Worm (Caenorhabditis elegans) whole organism, L1 larva: ENCODE data around the gene C31E10.5.

Experiments
- C04F5.9 ChIP-seq: sonication (generic microtip); optimal IDR thresholded peaks from 2 replicates; lab custom pipeline; 2016; ENCODE audit warnings: missing genetic modification characterization, missing compliant biosample characterization
- C16A3.4 ChIP-seq: fragments of 150-350 bp; optimal IDR thresholded peaks from 2 replicates; lab custom pipeline; 2014; ENCODE audit warnings: missing biosample characterization, missing genetic modification characterization
- aha-1 ChIP-seq: fragments of 150-350 bp; optimal IDR thresholded peaks from 2 replicates; lab custom pipeline; 2014; ENCODE audit warnings: missing biosample characterization, missing genetic modification characterization
- alr-1 ChIP-seq: fragments of 200-800 bp; sonication (Bioruptor generic); optimal IDR thresholded peaks from 2 replicates; lab custom pipeline; 2018; ENCODE audit warnings: borderline replicate concordance, mild to moderate bottlenecking, missing genetic modification characterization, missing compliant biosample characterization
- aly-2 ChIP-seq: fragments of 150-350 bp; optimal IDR thresholded peaks from 2 replicates; lab custom pipeline; 2014; ENCODE audit warnings: missing biosample characterization, missing genetic modification characterization
- blmp-1 ChIP-seq: fragments of 150-350 bp; optimal IDR thresholded peaks from 2 replicates; lab custom pipeline; 2014; ENCODE audit warnings: missing biosample characterization, missing genetic modification characterization
- ceh-8 ChIP-seq: fragments of 200-800 bp; sonication (Bioruptor generic); optimal IDR thresholded peaks from 2 replicates; lab custom pipeline; 2018; ENCODE audit warnings: mild to moderate bottlenecking, missing genetic modification characterization, moderate library complexity, missing compliant biosample characterization
- ceh-88 ChIP-seq: fragments of 200-800 bp; sonication (Bioruptor generic); IDR thresholded peaks from 2 replicates; pipeline ENCODE4 v1.3.6; 2022; ENCODE audit warnings: missing genetic modification characterization, missing compliant biosample characterization
- ceh-90 ChIP-seq: sonication (generic microtip); optimal IDR thresholded peaks from 2 replicates; lab custom pipeline; 2016; ENCODE audit warnings: missing genetic modification characterization, missing compliant biosample characterization
- dpl-1 ChIP-seq, 3 experiments: fragments of 150-350 bp in 2 of 3; sonication (generic microtip) in 1 of 3; optimal IDR thresholded peaks; 2 replicates each; lab custom pipeline; 2014 to 2017; ENCODE audit warnings: missing biosample characterization in 3 of 3, missing genetic modification characterization in 3 of 3, missing genetic modification reagents in 3 of 3
- efl-3 ChIP-seq: fragments of 200-800 bp; sonication (Bioruptor generic); optimal IDR thresholded peaks from 2 replicates; lab custom pipeline; 2018; ENCODE audit warnings: mild to moderate bottlenecking, missing genetic modification characterization, missing compliant biosample characterization
- egl-13 ChIP-seq: sonication (generic microtip); optimal IDR thresholded peaks from 2 replicates; lab custom pipeline; 2016; ENCODE audit warnings: missing genotype, missing genetic modification reagents, missing genetic modification characterization, missing compliant biosample characterization
- egl-27 ChIP-seq, 2 experiments: fragments of 150-350 bp in 1 of 2; sonication (generic microtip); optimal IDR thresholded peaks; 3 replicates each; lab custom pipeline; 2017 to 2018; ENCODE audit warnings: missing biosample characterization in 2 of 2, missing genetic modification characterization in 2 of 2, missing genetic modification reagents in 2 of 2
- ets-5 ChIP-seq: fragments of 200-800 bp; sonication (Bioruptor generic); IDR thresholded peaks from 2 replicates; pipeline ENCODE4 v1.3.6; 2022; ENCODE audit warnings: missing genetic modification characterization, missing compliant biosample characterization
- fkh-8 ChIP-seq: sonication (generic microtip); optimal IDR thresholded peaks from 2 replicates; lab custom pipeline; 2016; ENCODE audit warnings: mild to moderate bottlenecking, missing genetic modification characterization, missing compliant biosample characterization
- hlh-17 ChIP-seq: fragments of 200-800 bp; sonication (Bioruptor generic); optimal IDR thresholded peaks from 2 replicates; lab custom pipeline; 2018; ENCODE audit warnings: missing genetic modification characterization, mild to moderate bottlenecking, missing compliant biosample characterization, moderate library complexity, borderline replicate concordance
- lin-14 ChIP-seq: fragments of 200-800 bp; sonication (Bioruptor generic); optimal IDR thresholded peaks from 2 replicates; lab custom pipeline; 2018; ENCODE audit warnings: mild to moderate bottlenecking, missing genetic modification characterization, moderate library complexity, missing compliant biosample characterization
- lin-15B ChIP-seq: fragments of 150-350 bp; sonication (generic microtip); optimal IDR thresholded peaks from 3 replicates; lab custom pipeline; 2014; ENCODE audit warnings: missing biosample characterization, missing genetic modification characterization
- lin-35 ChIP-seq, 2 experiments: fragments of 150-350 bp; optimal IDR thresholded peaks; 2 replicates each; lab custom pipeline; 2014; ENCODE audit warnings: missing biosample characterization in 2 of 2, missing genetic modification characterization in 2 of 2, missing genetic modification reagents in 2 of 2
- lir-3 ChIP-seq: sonication (generic microtip); optimal IDR thresholded peaks from 2 replicates; lab custom pipeline; 2016; ENCODE audit warnings: mild to moderate bottlenecking, missing genetic modification characterization, moderate library complexity, missing compliant biosample characterization; ENCODE audit not compliant: poor library complexity
- lsy-2 ChIP-seq, 2 experiments: fragments of 150-350 bp; optimal IDR thresholded peaks; 2 replicates each; lab custom pipeline; 2014; ENCODE audit warnings: missing biosample characterization in 2 of 2, missing genetic modification characterization in 2 of 2
- mab-9 ChIP-seq: fragments of 200-800 bp; sonication (Bioruptor generic); IDR thresholded peaks from 2 replicates; pipeline ENCODE4 v1.3.6; 2022; ENCODE audit warnings: missing genetic modification reagents, missing genetic modification characterization, missing compliant biosample characterization
- mep-1 ChIP-seq: fragments of 150-350 bp; optimal IDR thresholded peaks from 2 replicates; lab custom pipeline; 2014; ENCODE audit warnings: missing biosample characterization, missing genetic modification characterization
- nhr-11 ChIP-seq: fragments of 150-350 bp; optimal IDR thresholded peaks from 2 replicates; lab custom pipeline; 2014; ENCODE audit warnings: missing biosample characterization, missing genetic modification characterization
- nhr-19 ChIP-seq: fragments of 200-800 bp; sonication (Bioruptor generic); conservative IDR thresholded peaks from 2 replicates; pipeline ENCODE4 v1.3.6; 2022; ENCODE audit warnings: missing genetic modification characterization, missing compliant biosample characterization
- nhr-28 ChIP-seq: fragments of 150-350 bp; optimal IDR thresholded peaks from 2 replicates; lab custom pipeline; 2014; ENCODE audit warnings: missing biosample characterization, missing genetic modification characterization
- nhr-47 ChIP-seq: sonication (generic microtip); optimal IDR thresholded peaks from 2 replicates; lab custom pipeline; 2016; ENCODE audit warnings: mild to moderate bottlenecking, missing genetic modification characterization, moderate library complexity, missing compliant biosample characterization
- nhr-71 ChIP-seq: sonication (generic microtip); optimal IDR thresholded peaks from 2 replicates; lab custom pipeline; 2016; ENCODE audit warnings: mild to moderate bottlenecking, missing genetic modification characterization, moderate library complexity, missing compliant biosample characterization
- nhr-85 ChIP-seq: sonication (generic microtip); peaks from one replicate; lab custom pipeline; 2016; ENCODE audit warnings: missing genetic modification characterization, inconsistent platforms, missing compliant biosample characterization
- nhr-90 ChIP-seq: sonication (generic microtip); optimal IDR thresholded peaks from 2 replicates; lab custom pipeline; 2016; ENCODE audit warnings: mild to moderate bottlenecking, missing genetic modification characterization, missing compliant biosample characterization; ENCODE audit not compliant: poor library complexity
- pag-3 ChIP-seq: sonication (generic microtip); optimal IDR thresholded peaks from 2 replicates; lab custom pipeline; 2017; ENCODE audit warnings: missing genetic modification characterization, mild to moderate bottlenecking, missing compliant biosample characterization, antibody characterized with exemption, borderline replicate concordance; ENCODE audit not compliant: insufficient read depth
- pax-3 ChIP-seq: fragments of 200-800 bp; sonication (Bioruptor generic); optimal IDR thresholded peaks from 2 replicates; lab custom pipeline; 2018; ENCODE audit warnings: mild to moderate bottlenecking, missing genetic modification characterization, moderate library complexity, missing compliant biosample characterization
- rnt-1 ChIP-seq: sonication (generic microtip); optimal IDR thresholded peaks from 2 replicates; lab custom pipeline; 2016; ENCODE audit warnings: mild to moderate bottlenecking, missing genetic modification characterization, moderate library complexity, missing compliant biosample characterization
- skn-1 ChIP-seq: fragments of 150-350 bp; optimal IDR thresholded peaks from 2 replicates; lab custom pipeline; 2014; ENCODE audit warnings: missing biosample characterization, missing genetic modification characterization
- sox-4 ChIP-seq: sonication (generic microtip); optimal IDR thresholded peaks from 2 replicates; lab custom pipeline; 2016; ENCODE audit warnings: missing genetic modification characterization, missing compliant biosample characterization
- sup-37 ChIP-seq: fragments of 200-800 bp; sonication (Bioruptor generic); optimal IDR thresholded peaks from 2 replicates; lab custom pipeline; 2018; ENCODE audit warnings: mild to moderate bottlenecking, missing genetic modification characterization, missing compliant biosample characterization
- swsn-7 ChIP-seq: sonication (generic microtip); optimal IDR thresholded peaks from 2 replicates; lab custom pipeline; 2016; ENCODE audit warnings: missing genetic modification characterization, missing compliant biosample characterization
- tlp-1 ChIP-seq: fragments of 150-350 bp; optimal IDR thresholded peaks from 2 replicates; lab custom pipeline; 2014; ENCODE audit warnings: missing biosample characterization, missing genetic modification characterization
- unc-130 ChIP-seq: fragments of 150-350 bp; optimal IDR thresholded peaks from 2 replicates; lab custom pipeline; 2017; ENCODE audit warnings: missing biosample characterization, missing genetic modification characterization, inconsistent platforms
- unc-30 ChIP-seq: sonication (generic microtip); optimal IDR thresholded peaks from 2 replicates; lab custom pipeline; 2017; ENCODE audit warnings: missing biosample characterization, missing genetic modification characterization
- unc-86 ChIP-seq: sonication (generic microtip); optimal IDR thresholded peaks from 2 replicates; lab custom pipeline; 2016; ENCODE audit warnings: missing genetic modification characterization, missing compliant biosample characterization
- unc-98 ChIP-seq: fragments of 200-800 bp; sonication (Bioruptor generic); IDR thresholded peaks from 2 replicates; pipeline ENCODE4 v1.3.6; 2022; ENCODE audit warnings: missing genetic modification characterization, missing compliant biosample characterization
- zag-1 ChIP-seq: fragments of 150-350 bp; optimal IDR thresholded peaks from 2 replicates; lab custom pipeline; 2014; ENCODE audit warnings: missing biosample characterization, missing genetic modification characterization
- ztf-11 ChIP-seq, 2 experiments: sonication (generic microtip); optimal IDR thresholded peaks; 2 replicates each; lab custom pipeline; 2016 to 2017; ENCODE audit warnings: missing genetic modification characterization in 2 of 2, missing biosample characterization in 1 of 2, missing compliant biosample characterization in 1 of 2
- ztf-4 ChIP-seq: fragments of 150-350 bp; optimal IDR thresholded peaks from 2 replicates; lab custom pipeline; 2014; ENCODE audit warnings: missing biosample characterization, missing genetic modification characterization

The C31E10.5 gene

DNA sequence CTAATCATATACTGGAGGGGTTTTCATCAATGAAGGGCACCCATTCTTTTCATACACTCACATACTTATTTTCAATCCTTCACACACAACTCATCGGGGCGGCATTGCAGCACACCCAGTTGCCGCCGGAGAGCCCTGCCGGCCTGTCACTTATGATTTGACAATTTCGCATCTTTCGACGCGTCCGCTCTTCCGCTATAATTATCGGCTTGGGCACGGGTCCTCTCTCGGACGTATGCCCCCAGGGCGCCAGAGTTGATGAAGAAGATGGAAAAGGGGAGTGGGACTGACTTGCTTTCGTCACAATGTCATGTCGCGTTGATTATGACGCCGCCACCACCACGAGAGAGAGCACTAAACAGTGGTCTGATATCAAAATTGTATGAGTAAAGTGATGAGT is 48.7 kb upstream of the C31E10.5 start:
- TF ChIP-seq lin-14 (GFP tag; lab: Kevin White, UChicago) (peak; percentile 75), ceh-8 (peak; percentile 61), efl-3 (no peak), nhr-71 (tag; lab: Kevin White, UChicago) (peak; percentile 25), sox-4 (no peak)

ce11 chrX:14039293-14039692 is 43.7 kb upstream of the C31E10.5 start:
- TF ChIP-seq ceh-90 (no peak), nhr-47 (tag; lab: Kevin White, UChicago) (no peak), C16A3.4 (tag; lab: Kevin White, UChicago) (no peak), nhr-11 (no peak), nhr-90 (no peak), tlp-1 (tag; lab: Kevin White, UChicago) (no peak), nhr-19 (no peak), ztf-11 (tag; optimal IDR thresholded peaks at IDR 0.05; lab: Kevin White, UChicago) (no peak), egl-13 (no peak), egl-27 (tag; optimal IDR thresholded peaks at IDR 0.05; lab: Kevin White, UChicago) (no peak), skn-1 (tag; lab: Kevin White, UChicago) (no peak)

DNA sequence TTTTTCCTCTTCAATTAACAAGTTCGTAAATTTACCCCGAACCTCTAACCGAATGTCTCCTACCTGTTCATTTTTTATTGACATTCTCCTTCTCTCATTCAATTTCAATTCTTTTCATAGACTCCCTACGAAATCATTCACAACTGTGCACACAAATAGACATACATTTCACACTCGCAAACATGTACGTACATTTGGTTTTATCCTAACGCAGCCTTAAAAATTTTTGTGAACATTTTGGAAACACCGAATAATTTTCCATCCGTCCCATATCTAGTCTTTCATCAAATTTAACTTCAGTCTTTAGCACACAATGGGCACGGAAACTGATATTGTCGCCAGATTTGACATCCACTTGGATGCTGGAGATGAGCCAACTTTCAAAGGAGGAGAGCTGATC is 37.9 kb upstream of the C31E10.5 start, which contains the start of gene arrd-25:
TSS of gene arrd-25 (plus strand) at position 301 of the 400 bp plus-strand sequence.
- TF ChIP-seq nhr-19 (no peak), ztf-11 (tag; optimal IDR thresholded peaks at IDR 0.05; lab: Kevin White, UChicago) (no peak), ceh-88 (no peak), C04F5.9 (tag; lab: Kevin White, UChicago) (no peak), pax-3 (no peak)

- no peak for TF ChIP-seq fkh-8
- 0 out of 2 replicates have a peak, but pooled peaks have one; percentile 18 for TF ChIP-seq nhr-19
- TF ChIP-seq ceh-8, result no peak
- no peak for TF ChIP-seq dpl-1 (GFP tag; optimal IDR thresholded peaks at IDR 0.05; lab: Kevin White, UChicago)
- peak in 1 of 2 experiments; percentile 14 for TF ChIP-seq lin-35 (GFP tag; optimal IDR thresholded peaks at IDR 0.05; lab: Kevin White, UChicago)
- no peak for TF ChIP-seq aly-2 (tag; lab: Kevin White, UChicago)
- no peak for TF ChIP-seq unc-130
Observed at ce11 chrX:14030524-14030923, 34.9 kb upstream of the C31E10.5 start.

ce11 chrX:14029872-14030271 is 34.2 kb upstream of the C31E10.5 start:
- TF ChIP-seq rnt-1, result no peak
- TF ChIP-seq aha-1 (tag; lab: Kevin White, UChicago), result no peak
- TF ChIP-seq nhr-85 (tag; lab: Kevin White, UChicago), result no peak
- no peak for TF ChIP-seq ztf-4
- no peak for TF ChIP-seq blmp-1 (tag; lab: Kevin White, UChicago)
- no peak for TF ChIP-seq swsn-7 (tag; lab: Kevin White, UChicago)
- TF ChIP-seq zag-1 (tag; lab: Kevin White, UChicago), result no peak
- no peak for TF ChIP-seq C16A3.4 (tag; lab: Kevin White, UChicago)
- no peak for TF ChIP-seq alr-1 (tag; lab: Kevin White, UChicago)
- no peak for TF ChIP-seq unc-98
- TF ChIP-seq skn-1 (tag; lab: Kevin White, UChicago), result no peak
- TF ChIP-seq unc-86 (tag; lab: Kevin White, UChicago), result no peak
- TF ChIP-seq, all 84 proteins: peak for 0

DNA sequence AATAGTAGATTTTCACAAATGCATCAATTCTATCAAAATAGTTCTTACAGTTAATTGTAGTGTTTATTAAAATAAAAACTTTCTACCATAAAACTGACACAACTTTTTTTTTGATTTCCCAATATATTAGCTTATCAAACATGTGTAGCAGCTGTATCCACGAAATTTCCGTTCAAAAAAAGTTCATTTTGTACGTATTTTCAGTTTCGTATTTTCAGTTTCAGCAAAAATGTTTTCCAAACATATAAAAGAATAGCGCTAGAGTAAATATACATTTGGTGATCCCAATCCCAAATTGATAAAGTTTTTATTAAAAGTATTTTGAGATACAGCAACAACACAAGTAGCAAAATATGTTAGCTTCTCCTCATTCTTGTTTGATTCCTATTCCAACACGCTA is 33.8 kb upstream of the C31E10.5 start:
- no peak for TF ChIP-seq lir-3
- no peak for TF ChIP-seq mep-1 (tag; lab: Kevin White, UChicago)
- no peak for TF ChIP-seq alr-1 (tag; lab: Kevin White, UChicago)
- TF ChIP-seq ets-5, result no peak
- no peak for TF ChIP-seq ceh-8
- no peak for TF ChIP-seq sup-37 (GFP tag; lab: Kevin White, UChicago)
- TF ChIP-seq pag-3 (tag; lab: Kevin White, UChicago), result no peak
- TF ChIP-seq mab-9 (GFP tag; lab: Robert Waterston, UW), result no peak
- TF ChIP-seq zag-1 (tag; lab: Kevin White, UChicago), result no peak
- no peak for TF ChIP-seq hlh-17 (GFP tag; lab: Kevin White, UChicago)
- TF ChIP-seq aha-1 (tag; lab: Kevin White, UChicago), result no peak
- TF ChIP-seq lsy-2 (tag; optimal IDR thresholded peaks at IDR 0.05; lab: Kevin White, UChicago), result no peak
- TF ChIP-seq lin-15B, result no peak
- TF ChIP-seq nhr-28 (tag; lab: Kevin White, UChicago), result no peak
- TF ChIP-seq unc-30 (tag; lab: Kevin White, UChicago), result no peak
